Fruit fly (Drosophila melanogaster) whole organism, prepupa: ENCODE results near the gene CG10516.

Experiments used
- Blimp-1 ChIP-seq: fragments of 200-800 bp; sonication (Bioruptor generic); optimal IDR thresholded peaks from 3 replicates; lab custom pipeline; 2017; ENCODE audit warnings: missing biosample characterization, missing genetic modification characterization, mild to moderate bottlenecking, moderate library complexity, missing genetic modification reagents
- CG10631 ChIP-seq: fragments of 200-800 bp; sonication (Bioruptor generic); optimal IDR thresholded peaks from 2 replicates; lab custom pipeline; 2016; ENCODE audit warnings: missing biosample characterization, missing genetic modification characterization
- CG10669 ChIP-seq: fragments of 200-800 bp; sonication (Bioruptor generic); optimal IDR thresholded peaks from 3 replicates; lab custom pipeline; 2018; ENCODE audit warnings: missing biosample characterization, mild to moderate bottlenecking, missing genetic modification characterization, moderate library complexity
- CG11294 ChIP-seq: fragments of 200-800 bp; sonication (Bioruptor generic); IDR thresholded peaks from 2 replicates; pipeline ENCODE4 v1.3.6; 2022; ENCODE audit warnings: missing biosample characterization, missing genetic modification characterization
- CG11762 ChIP-seq: fragments of 200-800 bp; sonication (Bioruptor generic); optimal IDR thresholded peaks from 3 replicates; lab custom pipeline; 2016; ENCODE audit warnings: missing biosample characterization, missing genetic modification characterization; ENCODE audit not compliant: insufficient read depth
- CG11902 ChIP-seq: fragments of 200-800 bp; sonication (Bioruptor generic); optimal IDR thresholded peaks from 3 replicates; lab custom pipeline; 2016; ENCODE audit warnings: missing biosample characterization, missing genetic modification characterization
- CG15336 ChIP-seq: fragments of 200-800 bp; sonication (Bioruptor generic); IDR thresholded peaks from 2 replicates; pipeline ENCODE4 v1.3.6; 2022; ENCODE audit warnings: missing biosample characterization, missing genetic modification characterization
- CG31627 ChIP-seq: fragments of 200-800 bp; sonication (Bioruptor generic); optimal IDR thresholded peaks from 3 replicates; lab custom pipeline; 2016; ENCODE audit warnings: missing biosample characterization, missing genetic modification characterization
- CG32006 ChIP-seq: fragments of 200-800 bp; sonication (Bioruptor generic); optimal IDR thresholded peaks from 3 replicates; lab custom pipeline; 2017; ENCODE audit warnings: missing biosample characterization, mild to moderate bottlenecking, missing genetic modification characterization
- CG3919 ChIP-seq: fragments of 200-800 bp; sonication (Bioruptor generic); optimal IDR thresholded peaks from 3 replicates; lab custom pipeline; 2016; ENCODE audit warnings: missing biosample characterization, missing genetic modification characterization
- CG4318 ChIP-seq: fragments of 200-800 bp; sonication (Bioruptor generic); optimal IDR thresholded peaks from 3 replicates; lab custom pipeline; 2017; ENCODE audit warnings: missing biosample characterization, mild to moderate bottlenecking, missing genetic modification characterization
- CG6163 ChIP-seq: fragments of 200-800 bp; sonication (Bioruptor generic); IDR thresholded peaks from 3 replicates; pipeline ENCODE4 v1.3.6; 2022; ENCODE audit warnings: missing biosample characterization, missing genetic modification characterization
- CG6276 ChIP-seq: fragments of 200-800 bp; sonication (Bioruptor generic); optimal IDR thresholded peaks from 2 replicates; lab custom pipeline; 2017; ENCODE audit warnings: missing biosample characterization, mild to moderate bottlenecking, missing genetic modification characterization
- CG6792 ChIP-seq: fragments of 200-800 bp; sonication (Bioruptor generic); optimal IDR thresholded peaks from 3 replicates; lab custom pipeline; 2016; ENCODE audit warnings: missing biosample characterization, missing genetic modification characterization
- CG6808 ChIP-seq: fragments of 200-800 bp; sonication (Bioruptor generic); optimal IDR thresholded peaks from 3 replicates; lab custom pipeline; 2017; ENCODE audit warnings: missing biosample characterization, missing genetic modification characterization, mild to moderate bottlenecking, moderate library complexity, missing genetic modification reagents
- CG6854 ChIP-seq: fragments of 200-800 bp; sonication (Bioruptor generic); optimal IDR thresholded peaks from 2 replicates; lab custom pipeline; 2017; ENCODE audit warnings: missing biosample characterization, mild to moderate bottlenecking, missing genetic modification characterization
- CG8119 ChIP-seq: fragments of 200-800 bp; sonication (Bioruptor generic); IDR thresholded peaks from 3 replicates; pipeline ENCODE4 v1.3.6; 2022; ENCODE audit warnings: missing biosample characterization, missing genetic modification characterization
- CG8319 ChIP-seq: fragments of 200-800 bp; sonication (Bioruptor generic); optimal IDR thresholded peaks from 3 replicates; lab custom pipeline; 2016; ENCODE audit warnings: missing biosample characterization, missing genetic modification characterization
- CG8632 ChIP-seq: fragments of 200-800 bp; sonication (Bioruptor generic); optimal IDR thresholded peaks from 3 replicates; lab custom pipeline; 2016; ENCODE audit warnings: missing biosample characterization, missing genetic modification characterization
- CG9139 ChIP-seq: fragments of 200-800 bp; sonication (Bioruptor generic); optimal IDR thresholded peaks from 3 replicates; lab custom pipeline; 2017; ENCODE audit warnings: missing biosample characterization, mild to moderate bottlenecking, missing genetic modification characterization
- Eip78C ChIP-seq: fragments of 200-800 bp; sonication (Bioruptor generic); peaks from one replicate; lab custom pipeline; 2016; ENCODE audit warnings: missing biosample characterization, missing genetic modification characterization
- Eip93F ChIP-seq: fragments of 200-800 bp; sonication (Bioruptor generic); optimal IDR thresholded peaks from 2 replicates; lab custom pipeline; 2016; ENCODE audit warnings: missing biosample characterization, mild to moderate bottlenecking, missing genetic modification characterization
- Ets96B ChIP-seq: fragments of 200-800 bp; optimal IDR thresholded peaks from 2 replicates; lab custom pipeline; 2019; ENCODE audit warnings: missing biosample characterization, mild to moderate bottlenecking, missing genetic modification characterization, moderate library complexity
- Gug ChIP-seq: fragments of 200-800 bp; sonication (Bioruptor generic); IDR thresholded peaks from 2 replicates; pipeline ENCODE4 v1.3.6; 2022; ENCODE audit warnings: missing biosample characterization, missing genetic modification characterization
- Hr38 ChIP-seq: sonication (Bioruptor generic); optimal IDR thresholded peaks from 2 replicates; lab custom pipeline; 2016; ENCODE audit warnings: missing biosample characterization, missing genetic modification characterization
- Hr39 ChIP-seq: fragments of 200-800 bp; sonication (Bioruptor generic); optimal IDR thresholded peaks from 2 replicates; lab custom pipeline; 2016; ENCODE audit warnings: missing biosample characterization, missing genetic modification characterization
- Hr4 ChIP-seq: fragments of 200-800 bp; sonication (Bioruptor generic); optimal IDR thresholded peaks from 3 replicates; lab custom pipeline; 2016; ENCODE audit warnings: missing biosample characterization, missing genetic modification characterization
- Met ChIP-seq: fragments of 200-800 bp; sonication (Bioruptor generic); optimal IDR thresholded peaks from 3 replicates; lab custom pipeline; 2016; ENCODE audit warnings: missing biosample characterization, missing genetic modification characterization
- OdsH ChIP-seq: fragments of 200-800 bp; sonication (Bioruptor generic); optimal IDR thresholded peaks from 3 replicates; lab custom pipeline; 2016; ENCODE audit warnings: missing biosample characterization, missing genetic modification characterization
- Smox ChIP-seq: fragments of 200-800 bp; sonication (Bioruptor generic); optimal IDR thresholded peaks from 3 replicates; lab custom pipeline; 2016; ENCODE audit warnings: missing biosample characterization, missing genetic modification characterization
- Sox15 ChIP-seq: fragments of 200-800 bp; sonication (Bioruptor generic); optimal IDR thresholded peaks from 3 replicates; lab custom pipeline; 2016; ENCODE audit warnings: missing biosample characterization, missing genetic modification characterization
- achi ChIP-seq: fragments of 200-800 bp; sonication (Bioruptor generic); optimal IDR thresholded peaks from 3 replicates; lab custom pipeline; 2016; ENCODE audit warnings: missing biosample characterization, missing genetic modification characterization
- cyc ChIP-seq: fragments of 200-800 bp; sonication (Bioruptor generic); optimal IDR thresholded peaks from 3 replicates; lab custom pipeline; 2016; ENCODE audit warnings: missing biosample characterization, missing genetic modification characterization
- dsx ChIP-seq: fragments of 200-800 bp; optimal IDR thresholded peaks from 3 replicates; lab custom pipeline; 2019; ENCODE audit warnings: missing biosample characterization, mild to moderate bottlenecking, missing genetic modification characterization, moderate library complexity; ENCODE audit not compliant: poor library complexity, severe bottlenecking
- eg ChIP-seq: fragments of 200-800 bp; sonication (Bioruptor generic); IDR thresholded peaks from 3 replicates; pipeline ENCODE4 v1.3.6; 2022; ENCODE audit warnings: missing biosample characterization, missing genetic modification characterization
- esn ChIP-seq: fragments of 200-800 bp; sonication (Bioruptor generic); optimal IDR thresholded peaks from 2 replicates; lab custom pipeline; 2016; ENCODE audit warnings: missing biosample characterization, mild to moderate bottlenecking, missing genetic modification characterization, moderate library complexity
- fd59A ChIP-seq: fragments of 200-800 bp; sonication (Bioruptor generic); optimal IDR thresholded peaks from 2 replicates; lab custom pipeline; 2017; ENCODE audit warnings: missing biosample characterization, mild to moderate bottlenecking, missing genetic modification characterization, missing genetic modification reagents
- net ChIP-seq: fragments of 200-800 bp; sonication (Bioruptor generic); optimal IDR thresholded peaks from 3 replicates; lab custom pipeline; 2016; ENCODE audit warnings: missing biosample characterization, missing genetic modification characterization
- pdm3 ChIP-seq: fragments of 200-800 bp; sonication (Bioruptor generic); optimal IDR thresholded peaks from 3 replicates; lab custom pipeline; 2016; ENCODE audit warnings: missing biosample characterization, missing genetic modification characterization
- salr ChIP-seq, 2 experiments: fragments of 200-800 bp; sonication (Bioruptor generic); optimal IDR thresholded peaks; 3 replicates each; lab custom pipeline; 2016 to 2018; ENCODE audit warnings: missing biosample characterization in 2 of 2, missing genetic modification characterization in 2 of 2, mild to moderate bottlenecking in 1 of 2
- spab ChIP-seq: fragments of 200-800 bp; sonication (Bioruptor generic); optimal IDR thresholded peaks from 2 replicates; lab custom pipeline; 2017; ENCODE audit warnings: missing biosample characterization, mild to moderate bottlenecking, missing genetic modification characterization, missing genetic modification reagents
- ss ChIP-seq, 2 experiments: fragments of 200-800 bp; sonication (Bioruptor generic); optimal IDR thresholded peaks; 2 replicates in 1 of 2; 3 replicates in 1 of 2; lab custom pipeline; 2017 to 2018; ENCODE audit warnings: mild to moderate bottlenecking in 2 of 2, missing biosample characterization in 2 of 2, missing genetic modification characterization in 2 of 2, moderate library complexity in 1 of 2
- topi ChIP-seq: fragments of 200-800 bp; sonication (Bioruptor generic); optimal IDR thresholded peaks from 3 replicates; lab custom pipeline; 2016; ENCODE audit warnings: missing biosample characterization, missing genetic modification characterization
- vri ChIP-seq: fragments of 200-800 bp; sonication (Bioruptor generic); optimal IDR thresholded peaks from 3 replicates; lab custom pipeline; 2016; ENCODE audit warnings: missing biosample characterization, mild to moderate bottlenecking, missing genetic modification characterization

Gene CG10516

DNA sequence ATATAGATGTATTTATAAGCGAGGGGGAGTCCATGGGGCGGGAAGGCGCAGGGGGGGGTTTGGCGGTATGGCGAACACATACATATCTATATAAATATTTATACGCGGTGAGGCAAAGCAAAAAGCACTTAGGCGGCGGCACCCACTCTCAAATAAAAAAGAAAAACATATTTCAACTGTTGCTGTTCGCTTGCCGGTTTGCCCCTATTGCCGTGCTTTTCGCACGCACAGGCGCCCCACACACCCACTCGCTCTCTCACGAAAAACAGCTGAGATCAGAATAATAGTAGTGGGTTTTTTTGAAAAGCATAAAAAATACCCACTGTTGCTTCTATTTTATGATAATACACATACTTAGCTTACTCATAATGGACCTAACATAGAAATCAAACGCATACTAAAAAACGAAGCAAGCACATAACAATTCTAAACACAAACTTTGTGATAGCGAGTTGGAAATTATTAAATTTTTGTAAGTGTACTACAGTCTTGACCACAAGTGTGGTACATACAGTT, 33.2 kb downstream of the CG10516 start (continued):
- TF ChIP-seq salr (GFP tag; optimal IDR thresholded peaks at IDR 0.05; lab: Kevin White, UChicago) (peak in 1 of 2 experiments; percentile 60), CG6792 (peak; percentile 37), CG11294 (GFP tag; lab: Robert Waterston, UW) (peak; percentile 78), Hr4 (GFP tag; lab: Kevin White, UChicago) (peak; percentile 92), Ets96B (tag; lab: Kevin White, UChicago) (no peak), Sox15 (GFP tag; lab: Kevin White, UChicago) (peak; percentile 23), CG6808 (GFP tag; lab: Kevin White, UChicago) (no peak), CG3919 (GFP tag; lab: Kevin White, UChicago) (peak; percentile 45), CG6854 (no peak), topi (GFP tag; lab: Kevin White, UChicago) (peak; percentile 16), CG10631 (peak; percentile 23), Smox (peak; percentile 45), Eip78C (GFP tag; lab: Kevin White, UChicago) (peak; percentile 78), fd59A (GFP tag; lab: Kevin White, UChicago) (no peak), Eip93F (GFP tag; lab: Kevin White, UChicago) (no peak), CG32006 (GFP tag; lab: Kevin White, UChicago) (peak; percentile 91), achi (peak; percentile 67), CG8119 (GFP tag; lab: Robert Waterston, UW) (peak; percentile 91), OdsH (GFP tag; lab: Kevin White, UChicago) (peak; percentile 70), eg (peak; percentile 85), Gug (GFP tag; lab: Robert Waterston, UW) (peak; percentile 60), Hr39 (peak; percentile 50), CG11902 (no peak), CG10669 (GFP tag; lab: Kevin White, UChicago) (no peak), CG8632 (GFP tag; lab: Kevin White, UChicago) (no peak), pdm3 (GFP tag; lab: Kevin White, UChicago) (peak; percentile 80), net (GFP tag; lab: Kevin White, UChicago) (peak; percentile 73), CG4318 (GFP tag; lab: Kevin White, UChicago) (peak; percentile 61), vri (GFP tag; lab: Kevin White, UChicago) (peak; percentile 59), esn (peak; percentile 48), Met (peak; percentile 53), dsx (GFP tag; lab: Kevin White, UChicago) (no peak)

DNA sequence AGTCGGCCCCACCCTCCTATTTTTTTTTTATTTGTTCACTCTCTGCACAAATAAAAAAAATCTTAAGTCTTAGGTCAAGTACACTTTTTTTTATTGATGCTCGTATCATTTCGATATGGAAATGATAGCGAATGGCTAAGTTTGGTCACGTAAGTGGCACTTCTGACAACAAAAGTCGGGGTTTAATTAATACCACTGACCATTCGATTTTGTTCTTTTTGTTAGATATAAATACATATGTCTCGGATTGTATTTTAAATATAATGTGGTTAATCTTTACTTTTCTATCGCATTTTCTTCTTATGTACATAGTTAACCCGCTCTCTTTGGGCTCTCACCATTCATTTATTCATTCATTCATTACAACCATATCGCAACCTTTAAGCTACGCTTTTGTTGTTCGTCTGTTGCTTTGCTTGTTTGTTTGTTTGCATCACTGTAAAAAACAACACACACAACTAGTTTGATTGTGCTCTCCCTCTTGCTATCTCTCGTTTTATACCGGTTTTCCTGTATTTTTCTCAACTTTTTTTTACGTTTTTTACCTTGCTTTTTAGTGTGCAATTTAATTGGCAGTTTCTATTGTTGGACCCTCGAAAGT, 34.2 kb downstream of the CG10516 start:
- TF ChIP-seq eg, result peak; percentile 74
- peak; percentile 15 for TF ChIP-seq net (GFP tag; lab: Kevin White, UChicago)
- TF ChIP-seq CG6854, result no peak
- TF ChIP-seq Hr39, result no peak
- no peak for TF ChIP-seq CG11902
- no peak for TF ChIP-seq CG11762 (GFP tag; lab: Kevin White, UChicago)
- TF ChIP-seq vri (GFP tag; lab: Kevin White, UChicago), result no peak
- TF ChIP-seq achi, result peak; percentile 12
- TF ChIP-seq fd59A (GFP tag; lab: Kevin White, UChicago), result no peak
- no peak for TF ChIP-seq CG31627
- TF ChIP-seq CG9139, result peak; percentile 55
- no peak for TF ChIP-seq CG11294 (GFP tag; lab: Robert Waterston, UW)
- TF ChIP-seq CG10669 (GFP tag; lab: Kevin White, UChicago), result peak; percentile 24
- TF ChIP-seq CG8319, result no peak
- TF ChIP-seq Sox15 (GFP tag; lab: Kevin White, UChicago), result no peak
- peak; percentile 76 to 80 for TF ChIP-seq ss (GFP tag; optimal IDR thresholded peaks at IDR 0.05; lab: Kevin White, UChicago)
- TF ChIP-seq pdm3 (GFP tag; lab: Kevin White, UChicago), result peak; percentile 37
- no peak for TF ChIP-seq Smox
- no peak for TF ChIP-seq Hr38 (GFP tag; lab: Kevin White, UChicago)
- TF ChIP-seq CG3919 (GFP tag; lab: Kevin White, UChicago), result peak; percentile 10
- no peak for TF ChIP-seq spab (GFP tag; lab: Kevin White, UChicago)
- TF ChIP-seq salr (GFP tag; optimal IDR thresholded peaks at IDR 0.05; lab: Kevin White, UChicago), result peak in 1 of 2 experiments; percentile 3
- TF ChIP-seq CG15336, result peak; percentile 71
- peak; percentile 80 for TF ChIP-seq CG32006 (GFP tag; lab: Kevin White, UChicago)
- TF ChIP-seq CG6276 (GFP tag; lab: Kevin White, UChicago), result peak; percentile 89
- TF ChIP-seq CG10631, result peak; percentile 9
- no peak for TF ChIP-seq cyc
- no peak for TF ChIP-seq CG8632 (GFP tag; lab: Kevin White, UChicago)
- peak; percentile 46; the same call in 2 of the 3 replicates for TF ChIP-seq CG6163
- TF ChIP-seq Blimp-1 (GFP tag; lab: Kevin White, UChicago), result no peak
- 0 out of 2 replicates have a peak, but pooled peaks have one; percentile 30 for TF ChIP-seq Gug (GFP tag; lab: Robert Waterston, UW)
- peak; percentile 61 for TF ChIP-seq CG6808 (GFP tag; lab: Kevin White, UChicago)
- TF ChIP-seq Hr4 (GFP tag; lab: Kevin White, UChicago), result peak; percentile 82
- peak; percentile 48 for TF ChIP-seq OdsH (GFP tag; lab: Kevin White, UChicago)
- TF ChIP-seq Eip78C (GFP tag; lab: Kevin White, UChicago), result peak; percentile 86
